Fruit fly (Drosophila melanogaster) whole organism, adult: Measurements from ENCODE around the gene CG15143.
A peak's percentile ranks its signal among the peaks of the same experiment; 100 is the strongest.

Source experiments
- CG11617 ChIP-seq: fragments of 200-800 bp; sonication (Bioruptor generic); optimal IDR thresholded peaks from 2 replicates; lab custom pipeline; 2017; ENCODE audit warnings: mild to moderate bottlenecking, missing biosample characterization, missing genetic modification reagents, missing genetic modification characterization
- CG12768 ChIP-seq: fragments of 200-800 bp; sonication (Bioruptor generic); optimal IDR thresholded peaks from 2 replicates; lab custom pipeline; 2017; ENCODE audit warnings: missing biosample characterization, missing genetic modification characterization, mild to moderate bottlenecking, moderate library complexity, missing genetic modification reagents
- CG14711 ChIP-seq: fragments of 200-800 bp; sonication (Bioruptor generic); optimal IDR thresholded peaks from 2 replicates; lab custom pipeline; 2018; ENCODE audit warnings: missing biosample characterization, mild to moderate bottlenecking, missing genetic modification characterization, moderate library complexity
- CG1620 ChIP-seq: fragments of 200-800 bp; sonication (Bioruptor generic); optimal IDR thresholded peaks from 2 replicates; lab custom pipeline; 2016; ENCODE audit warnings: missing biosample characterization, missing genetic modification characterization
- CG33017 ChIP-seq: fragments of 200-800 bp; sonication (Bioruptor generic); optimal IDR thresholded peaks from 2 replicates; lab custom pipeline; 2018; ENCODE audit warnings: missing biosample characterization, mild to moderate bottlenecking, missing genetic modification characterization, moderate library complexity
- CG5204 ChIP-seq: fragments of 200-800 bp; sonication (Bioruptor generic); optimal IDR thresholded peaks from 2 replicates; lab custom pipeline; 2016; ENCODE audit warnings: missing biosample characterization, missing genetic modification characterization
- CG7045 ChIP-seq: fragments of 200-800 bp; sonication (Bioruptor generic); optimal IDR thresholded peaks from 2 replicates; lab custom pipeline; 2017; ENCODE audit warnings: missing biosample characterization, mild to moderate bottlenecking, missing genetic modification characterization
- CG7101 ChIP-seq: fragments of 200-800 bp; sonication (Bioruptor generic); optimal IDR thresholded peaks from 2 replicates; lab custom pipeline; 2018; ENCODE audit warnings: missing biosample characterization, mild to moderate bottlenecking, missing genetic modification characterization, moderate library complexity
- Clk ChIP-seq: fragments of 200-800 bp; sonication (Bioruptor generic); optimal IDR thresholded peaks from 2 replicates; lab custom pipeline; 2017; ENCODE audit warnings: missing biosample characterization, missing genetic modification characterization
- Crg-1 ChIP-seq: fragments of 200-800 bp; sonication (Bioruptor generic); optimal IDR thresholded peaks from 2 replicates; lab custom pipeline; 2016; ENCODE audit warnings: missing biosample characterization, missing genetic modification characterization
- Hr96 ChIP-seq: fragments of 200-800 bp; sonication (Bioruptor generic); optimal IDR thresholded peaks from 2 replicates; lab custom pipeline; 2016; ENCODE audit warnings: missing biosample characterization, missing genetic modification characterization
- Mnt ChIP-seq: fragments of 200-800 bp; sonication (Bioruptor generic); optimal IDR thresholded peaks from 2 replicates; lab custom pipeline; 2016; ENCODE audit warnings: missing biosample characterization, mild to moderate bottlenecking, missing genetic modification characterization
- bab1 ChIP-seq: fragments of 200-800 bp; sonication (Bioruptor generic); optimal IDR thresholded peaks from 3 replicates; lab custom pipeline; 2019; ENCODE audit warnings: missing biosample characterization, mild to moderate bottlenecking, missing genetic modification characterization, moderate library complexity
- cic ChIP-seq: fragments of 200-800 bp; sonication (Bioruptor generic); optimal IDR thresholded peaks from 2 replicates; lab custom pipeline; 2017; ENCODE audit warnings: missing biosample characterization, mild to moderate bottlenecking, missing genetic modification characterization, moderate library complexity
- cnc ChIP-seq, 2 experiments: fragments of >200 bp; optimal IDR thresholded peaks; 2 replicates each; lab custom pipeline; 2017
- kay ChIP-seq: fragments of 200-800 bp; sonication (Bioruptor generic); peaks from one replicate; lab custom pipeline; 2016; ENCODE audit warnings: missing biosample characterization, missing genetic modification characterization, borderline replicate concordance
- ovo ChIP-seq: fragments of 200-800 bp; sonication (Bioruptor generic); optimal IDR thresholded peaks from 2 replicates; lab custom pipeline; 2016; ENCODE audit warnings: missing biosample characterization, missing genetic modification characterization
- pad ChIP-seq: fragments of 200-800 bp; sonication (Bioruptor generic); optimal IDR thresholded peaks from 3 replicates; lab custom pipeline; 2017; ENCODE audit warnings: missing biosample characterization, missing genetic modification characterization, mild to moderate bottlenecking, moderate library complexity, missing genetic modification reagents
- tj ChIP-seq: fragments of 200-800 bp; sonication (Bioruptor generic); optimal IDR thresholded peaks from 3 replicates; lab custom pipeline; 2017; ENCODE audit warnings: missing biosample characterization, mild to moderate bottlenecking, missing genetic modification characterization, moderate library complexity
- toe ChIP-seq: fragments of 200-800 bp; sonication (Bioruptor generic); optimal IDR thresholded peaks from 2 replicates; lab custom pipeline; 2016; ENCODE audit warnings: missing biosample characterization, missing genetic modification characterization

Gene CG15143

dm6 chr2L:17472582-17473524 lies 51.5 kb downstream of the CG15143 start, which contains the start of gene BicD:
TSS of gene BicD (minus strand) at chr2L:17473215.
- no peak for TF ChIP-seq Hr96 (GFP tag; lab: Kevin White, UChicago)
- TF ChIP-seq bab1 (GFP tag; lab: Kevin White, UChicago): peak; percentile 38
- no peak for TF ChIP-seq toe (GFP tag; lab: Kevin White, UChicago)
- peak; percentile 6 for TF ChIP-seq CG14711 (tag; lab: Kevin White, UChicago)
- peak; percentile 40 for TF ChIP-seq ovo (GFP tag; lab: Kevin White, UChicago)
- TF ChIP-seq pad (GFP tag; lab: Kevin White, UChicago): peak; percentile 37
- no peak for TF ChIP-seq Mnt (GFP tag; lab: Kevin White, UChicago)
- TF ChIP-seq CG11617 (GFP tag; lab: Kevin White, UChicago): peak; percentile 36
- TF ChIP-seq CG1620 (GFP tag; lab: Kevin White, UChicago): no peak
- TF ChIP-seq CG12768 (GFP tag; lab: Kevin White, UChicago): peak; percentile 54
- no peak for TF ChIP-seq cic (GFP tag; lab: Kevin White, UChicago)
- no peak for TF ChIP-seq cnc (optimal IDR thresholded peaks at IDR 0.05; lab: Kevin White, UChicago)
- TF ChIP-seq Crg-1: no peak
- no peak for TF ChIP-seq Clk (GFP tag; lab: Kevin White, UChicago)
- peak; percentile 4 for TF ChIP-seq tj (GFP tag; lab: Kevin White, UChicago)
- TF ChIP-seq CG7101 (tag; lab: Kevin White, UChicago): no peak
- TF ChIP-seq CG7045 (GFP tag; lab: Kevin White, UChicago): peak; percentile 4
- no peak for TF ChIP-seq kay (GFP tag; lab: Kevin White, UChicago)
- TF ChIP-seq CG33017: no peak
- TF ChIP-seq CG5204 (GFP tag; lab: Kevin White, UChicago): no peak

- TF ChIP-seq bab1 (GFP tag; lab: Kevin White, UChicago) (no peak), Crg-1 (no peak)
Measured at dm6 chr2L:17471524-17471923, 52.8 kb downstream of the CG15143 start, which contains the start of gene Sgt. TSS of gene Sgt (plus strand) at chr2L:17471603.
